Fruit fly (Drosophila melanogaster) whole organism, embryonic: ENCODE measurements around the gene Shawn.

Source experiments
- Atf6 ChIP-seq: fragments of 200-800 bp; sonication (Bioruptor generic); IDR thresholded peaks from 2 replicates; pipeline ENCODE4 v1.3.6; 2022; ENCODE audit warnings: missing biosample characterization, missing genetic modification characterization
- CG10274 ChIP-seq: fragments of 200-800 bp; sonication (Bioruptor generic); optimal IDR thresholded peaks from 3 replicates; lab custom pipeline; 2017; ENCODE audit warnings: missing biosample characterization, mild to moderate bottlenecking, missing genetic modification characterization
- CG10565 ChIP-seq: fragments of 200-800 bp; sonication (Bioruptor generic); optimal IDR thresholded peaks from 3 replicates; lab custom pipeline; 2016; ENCODE audit warnings: missing biosample characterization, mild to moderate bottlenecking, missing genetic modification characterization
- CG10979 ChIP-seq: fragments of 200-800 bp; sonication (Bioruptor generic); optimal IDR thresholded peaks from 2 replicates; lab custom pipeline; 2018; ENCODE audit warnings: missing biosample characterization, mild to moderate bottlenecking, missing genetic modification characterization, moderate library complexity
- CG11085 ChIP-seq: fragments of 200-800 bp; sonication (Bioruptor generic); IDR thresholded peaks from 2 replicates; pipeline ENCODE4 v1.3.6; 2022; ENCODE audit warnings: missing biosample characterization, missing genetic modification characterization
- CG11093 ChIP-seq: fragments of 200-800 bp; sonication (Bioruptor generic); IDR thresholded peaks from 3 replicates; pipeline ENCODE4 v1.3.6; 2022; ENCODE audit warnings: missing biosample characterization, missing genetic modification characterization
- CG11398 ChIP-seq: fragments of 200-800 bp; sonication (Bioruptor generic); optimal IDR thresholded peaks from 2 replicates; lab custom pipeline; 2016; ENCODE audit warnings: missing biosample characterization, missing genetic modification characterization
- CG11695 ChIP-seq: fragments of 200-800 bp; sonication (Bioruptor generic); IDR thresholded peaks from 3 replicates; pipeline ENCODE4 v1.3.6; 2022; ENCODE audit warnings: missing biosample characterization, missing genetic modification characterization
- CG12659 ChIP-seq: fragments of 200-800 bp; sonication (Bioruptor generic); optimal IDR thresholded peaks from 3 replicates; lab custom pipeline; 2017; ENCODE audit warnings: mild to moderate bottlenecking, missing biosample characterization, missing genetic modification reagents, missing genetic modification characterization
- CG13123 ChIP-seq: fragments of 200-800 bp; sonication (Bioruptor generic); optimal IDR thresholded peaks from 2 replicates; lab custom pipeline; 2016; ENCODE audit warnings: missing biosample characterization, missing genetic modification characterization
- CG14667 ChIP-seq: fragments of 200-800 bp; sonication (Bioruptor generic); IDR thresholded peaks from 2 replicates; pipeline ENCODE4 v1.3.6; 2022; ENCODE audit warnings: missing biosample characterization, missing genetic modification characterization
- CG14965 ChIP-seq: fragments of 200-800 bp; sonication (Bioruptor generic); optimal IDR thresholded peaks from 2 replicates; lab custom pipeline; 2016; ENCODE audit warnings: missing biosample characterization, missing genetic modification characterization, borderline replicate concordance
- CG1602 ChIP-seq: fragments of 200-800 bp; sonication (Bioruptor generic); optimal IDR thresholded peaks from 3 replicates; lab custom pipeline; 2016; ENCODE audit warnings: missing biosample characterization, missing genetic modification characterization
- CG17359 ChIP-seq: fragments of 200-800 bp; sonication (Bioruptor generic); optimal IDR thresholded peaks from 3 replicates; lab custom pipeline; 2018; ENCODE audit warnings: missing biosample characterization, mild to moderate bottlenecking, missing genetic modification characterization, moderate library complexity
- CG17361 ChIP-seq: fragments of 200-800 bp; sonication (Bioruptor generic); IDR thresholded peaks from 3 replicates; pipeline ENCODE4 v1.3.6; 2022; ENCODE audit warnings: missing biosample characterization, missing genetic modification characterization
- CG18764 ChIP-seq: fragments of 200-800 bp; sonication (Bioruptor generic); optimal IDR thresholded peaks from 3 replicates; lab custom pipeline; 2016; ENCODE audit warnings: missing biosample characterization, missing genetic modification characterization
- CG4617 ChIP-seq: fragments of 200-800 bp; sonication (Bioruptor generic); optimal IDR thresholded peaks from 3 replicates; lab custom pipeline; 2016; ENCODE audit warnings: missing biosample characterization, missing genetic modification characterization, borderline replicate concordance
- CG7271 ChIP-seq: fragments of 200-800 bp; sonication (Bioruptor generic); optimal IDR thresholded peaks from 2 replicates; lab custom pipeline; 2018; ENCODE audit warnings: missing biosample characterization, mild to moderate bottlenecking, missing genetic modification characterization, moderate library complexity
- CG7372 ChIP-seq: fragments of 200-800 bp; sonication (Bioruptor generic); IDR thresholded peaks from 2 replicates; pipeline ENCODE4 v1.3.6; 2022; ENCODE audit warnings: missing biosample characterization, missing genetic modification characterization
- CG8924 ChIP-seq: fragments of 200-800 bp; optimal IDR thresholded peaks from 3 replicates; lab custom pipeline; 2019; ENCODE audit warnings: missing biosample characterization, mild to moderate bottlenecking, missing genetic modification characterization, moderate library complexity
- Dip3 ChIP-seq: fragments of 200-800 bp; sonication (Bioruptor generic); optimal IDR thresholded peaks from 3 replicates; lab custom pipeline; 2016; ENCODE audit warnings: missing biosample characterization, missing genetic modification characterization
- E2f2 ChIP-seq: fragments of 200-800 bp; sonication (Bioruptor generic); IDR thresholded peaks from 2 replicates; pipeline ENCODE4 v1.3.6; 2022; ENCODE audit warnings: missing biosample characterization, missing genetic modification characterization
- Ets65A ChIP-seq: fragments of 200-800 bp; sonication (Bioruptor generic); peaks from one replicate; lab custom pipeline; 2016; ENCODE audit warnings: missing biosample characterization, missing genetic modification characterization
- Hr39 ChIP-seq: fragments of >200 bp; optimal IDR thresholded peaks from 2 replicates; lab custom pipeline; 2017
- Hr78 ChIP-seq, 2 experiments: fragments of 200-800 bp in 1 of 2; fragments of >200 bp in 1 of 2; sonication (Bioruptor generic) in 1 of 2; optimal IDR thresholded peaks; 2 replicates each; lab custom pipeline; 2017 to 2019; ENCODE audit warnings: missing biosample characterization in 2 of 2, missing genetic modification characterization in 2 of 2, mild to moderate bottlenecking in 1 of 2, moderate library complexity in 1 of 2
- Med ChIP-seq: fragments of 200-800 bp; sonication (Bioruptor generic); peaks from one replicate; lab custom pipeline; 2016; ENCODE audit warnings: missing biosample characterization, missing genetic modification characterization, mild to moderate bottlenecking, inconsistent platforms, moderate library complexity
- Myb ChIP-seq: fragments of 200-800 bp; sonication (Bioruptor generic); optimal IDR thresholded peaks from 2 replicates; lab custom pipeline; 2016; ENCODE audit warnings: missing biosample characterization, missing genetic modification characterization
- NK7.1 ChIP-seq: fragments of 200-800 bp; sonication (Bioruptor generic); optimal IDR thresholded peaks from 3 replicates; lab custom pipeline; 2016; ENCODE audit warnings: missing biosample characterization, missing genetic modification characterization
- Taf1 ChIP-seq: fragments of 200-800 bp; sonication (Bioruptor generic); IDR thresholded peaks from 2 replicates; pipeline ENCODE4 v1.3.6; 2022; ENCODE audit warnings: missing biosample characterization, missing genetic modification characterization
- YL-1 ChIP-seq: fragments of 200-800 bp; sonication (Bioruptor generic); optimal IDR thresholded peaks from 3 replicates; lab custom pipeline; 2017; ENCODE audit warnings: missing biosample characterization, mild to moderate bottlenecking, missing genetic modification characterization
- ac ChIP-seq: fragments of 200-800 bp; sonication (Bioruptor generic); optimal IDR thresholded peaks from 3 replicates; lab custom pipeline; 2017; ENCODE audit warnings: missing biosample characterization, mild to moderate bottlenecking, missing genetic modification characterization
- ase ChIP-seq: fragments of 200-800 bp; sonication (Bioruptor generic); IDR thresholded peaks from 3 replicates; pipeline ENCODE4 v1.3.6; 2022; ENCODE audit warnings: missing biosample characterization, missing genetic modification characterization
- bigmax ChIP-seq: fragments of 200-800 bp; sonication (Bioruptor generic); optimal IDR thresholded peaks from 2 replicates; lab custom pipeline; 2018; ENCODE audit warnings: missing biosample characterization, mild to moderate bottlenecking, missing genetic modification characterization
- bsh ChIP-seq, 2 experiments: fragments of 200-800 bp; sonication (Bioruptor generic); optimal IDR thresholded peaks; 2 replicates each; lab custom pipeline; 2017 to 2018; ENCODE audit warnings: mild to moderate bottlenecking in 2 of 2, missing biosample characterization in 2 of 2, missing genetic modification characterization in 2 of 2, moderate library complexity in 1 of 2
- crc ChIP-seq: fragments of 200-800 bp; sonication (Bioruptor generic); optimal IDR thresholded peaks from 2 replicates; lab custom pipeline; 2016; ENCODE audit warnings: missing biosample characterization, missing genetic modification characterization
- da ChIP-seq: fragments of 200-800 bp; sonication (Bioruptor generic); optimal IDR thresholded peaks from 2 replicates; lab custom pipeline; 2016; ENCODE audit warnings: missing biosample characterization, missing genetic modification characterization
- fd96Cb ChIP-seq: fragments of 200-800 bp; sonication (Bioruptor generic); optimal IDR thresholded peaks from 2 replicates; lab custom pipeline; 2018; ENCODE audit warnings: missing biosample characterization, mild to moderate bottlenecking, missing genetic modification characterization, moderate library complexity
- gcm ChIP-seq: fragments of 200-800 bp; sonication (Bioruptor generic); optimal IDR thresholded peaks from 2 replicates; lab custom pipeline; 2019; ENCODE audit warnings: missing biosample characterization, mild to moderate bottlenecking, missing genetic modification characterization, moderate library complexity
- grn ChIP-seq: fragments of 200-800 bp; sonication (Bioruptor generic); optimal IDR thresholded peaks from 3 replicates; lab custom pipeline; 2017; ENCODE audit warnings: missing biosample characterization, missing genetic modification characterization
- ham ChIP-seq: fragments of 200-800 bp; sonication (Bioruptor generic); IDR thresholded peaks from 2 replicates; pipeline ENCODE4 v1.3.6; 2022; ENCODE audit warnings: missing biosample characterization, missing genetic modification characterization
- hbn ChIP-seq: fragments of 200-800 bp; sonication (Bioruptor generic); IDR thresholded peaks from 2 replicates; pipeline ENCODE4 v1.3.6; 2022; ENCODE audit warnings: missing biosample characterization, missing genetic modification characterization; ENCODE audit not compliant: partially characterized antibody
- ind ChIP-seq: fragments of 200-800 bp; sonication (Bioruptor generic); optimal IDR thresholded peaks from 3 replicates; lab custom pipeline; 2016; ENCODE audit warnings: missing biosample characterization, missing genetic modification characterization
- kah ChIP-seq: fragments of 200-800 bp; sonication (Bioruptor generic); optimal IDR thresholded peaks from 2 replicates; lab custom pipeline; 2018; ENCODE audit warnings: missing biosample characterization, mild to moderate bottlenecking, missing genetic modification characterization
- nom ChIP-seq: fragments of 200-800 bp; sonication (Bioruptor generic); optimal IDR thresholded peaks from 2 replicates; lab custom pipeline; 2017; ENCODE audit warnings: missing biosample characterization, missing genetic modification characterization, mild to moderate bottlenecking, moderate library complexity, missing genetic modification reagents
- onecut ChIP-seq: fragments of 200-800 bp; sonication (Bioruptor generic); IDR thresholded peaks from 2 replicates; pipeline ENCODE4 v1.3.6; 2022; ENCODE audit warnings: missing biosample characterization, missing genetic modification characterization
- org-1 ChIP-seq: fragments of 200-800 bp; sonication (Bioruptor generic); optimal IDR thresholded peaks from 2 replicates; lab custom pipeline; 2017; ENCODE audit warnings: missing biosample characterization, missing genetic modification characterization
- sc ChIP-seq, 3 experiments: fragments of >200 bp in 2 of 3; fragments of 200-800 bp in 1 of 3; sonication (Bioruptor generic) in 1 of 3; optimal IDR thresholded peaks; 2 replicates in 2 of 3; 3 replicates in 1 of 3; lab custom pipeline; 2017; ENCODE audit warnings: mild to moderate bottlenecking in 1 of 3, missing biosample characterization in 1 of 3, missing genetic modification characterization in 1 of 3, missing genetic modification reagents in 1 of 3
- sens ChIP-seq: fragments of 200-800 bp; sonication (Bioruptor generic); peaks from one replicate; lab custom pipeline; 2016; ENCODE audit warnings: missing biosample characterization, missing genetic modification characterization
- stwl ChIP-seq: fragments of 200-800 bp; sonication (Bioruptor generic); optimal IDR thresholded peaks from 3 replicates; lab custom pipeline; 2018; ENCODE audit warnings: missing biosample characterization, mild to moderate bottlenecking, missing genetic modification characterization, moderate library complexity
- trh ChIP-seq: fragments of 200-800 bp; sonication (Bioruptor generic); optimal IDR thresholded peaks from 2 replicates; lab custom pipeline; 2016; ENCODE audit warnings: missing biosample characterization, missing genetic modification characterization
- zen ChIP-seq: fragments of 200-800 bp; sonication (Bioruptor generic); optimal IDR thresholded peaks from 3 replicates; lab custom pipeline; 2018; ENCODE audit warnings: missing biosample characterization, mild to moderate bottlenecking, missing genetic modification characterization, moderate library complexity

The Shawn gene

DNA sequence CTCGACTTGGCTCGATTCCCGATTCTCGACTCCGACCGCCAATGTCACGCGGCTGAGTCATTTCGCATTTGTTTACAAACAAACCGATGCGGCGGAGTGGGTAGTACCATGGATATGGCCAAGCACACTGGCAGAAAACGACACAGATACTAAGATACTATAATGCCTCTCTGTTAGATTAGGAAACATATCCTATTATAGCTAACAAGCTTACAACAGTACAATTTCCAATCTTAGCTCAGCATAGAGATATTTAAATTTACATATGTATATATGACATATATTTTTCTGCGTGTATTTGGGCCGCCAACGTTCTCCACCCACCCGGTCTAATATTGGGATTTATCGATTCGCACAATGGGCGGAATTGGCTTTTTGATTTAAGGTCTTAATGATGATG, 7.4 kb upstream of the Shawn start (continued):
- TF ChIP-seq nom (GFP tag; lab: Kevin White, UChicago) (peak; percentile 21), CG14667 (GFP tag; lab: Robert Waterston, UW) (peak; percentile 60), E2f2 (peak; percentile 63), ham (0 out of 2 replicates have a peak, but pooled peaks have one; percentile 14), NK7.1 (GFP tag; lab: Kevin White, UChicago) (no peak), CG11695 (peak; percentile 65; the same call in 2 of the 3 replicates), fd96Cb (tag; lab: Kevin White, UChicago) (peak; percentile 60), stwl (tag; lab: Kevin White, UChicago) (no peak), kah (GFP tag; lab: Kevin White, UChicago) (peak; percentile 14), Taf1 (GFP tag; lab: Robert Waterston, UW) (peak; percentile 82), zen (tag; lab: Kevin White, UChicago) (peak; percentile 77), CG10979 (tag; lab: Kevin White, UChicago) (peak; percentile 65), ase (GFP tag; lab: Robert Waterston, UW) (peak; percentile 74), CG14965 (no peak), Hr39 (no peak), CG10274 (GFP tag; lab: Kevin White, UChicago) (peak; percentile 43), Myb (GFP tag; lab: Kevin White, UChicago) (peak; percentile 19), Med (GFP tag; lab: Kevin White, UChicago) (peak; percentile 91), ind (GFP tag; lab: Kevin White, UChicago) (peak; percentile 76), sc (optimal IDR thresholded peaks at IDR 0.05; lab: Kevin White, UChicago) (no peak), sc (GFP tag; optimal IDR thresholded peaks at IDR 0.05; lab: Kevin White, UChicago) (peak; percentile 27), CG11398 (GFP tag; lab: Kevin White, UChicago) (no peak), CG13123 (GFP tag; lab: Kevin White, UChicago) (peak; percentile 35), CG7372 (GFP tag; lab: Robert Waterston, UW) (peak; percentile 59), bigmax (GFP tag; lab: Kevin White, UChicago) (no peak), crc (GFP tag; lab: Kevin White, UChicago) (peak; percentile 36), ac (no peak), Atf6 (GFP tag; lab: Robert Waterston, UW) (peak; percentile 89), bsh (GFP tag; optimal IDR thresholded peaks at IDR 0.05; lab: Kevin White, UChicago) (peak; percentile 56 to 70), CG10565 (GFP tag; lab: Kevin White, UChicago) (no peak), onecut (GFP tag; lab: Robert Waterston, UW) (peak; percentile 54), YL-1 (GFP tag; lab: Kevin White, UChicago) (no peak), CG11085 (GFP tag; lab: Robert Waterston, UW) (peak; percentile 78), org-1 (GFP tag; lab: Kevin White, UChicago) (peak; percentile 66), CG18764 (GFP tag; lab: Kevin White, UChicago) (peak; percentile 35), da (GFP tag; lab: Kevin White, UChicago) (no peak), hbn (GFP tag; lab: Robert Waterston, UW) (no peak), CG7271 (peak; percentile 7), CG4617 (peak; percentile 14), trh (no peak), CG1602 (GFP tag; lab: Kevin White, UChicago) (peak; percentile 39), CG11093 (GFP tag; lab: Robert Waterston, UW) (0 out of 3 replicates have a peak, but pooled peaks have one; percentile 43), CG17361 (GFP tag; lab: Robert Waterston, UW) (peak; percentile 68; the same call in 2 of the 3 replicates), Dip3 (GFP tag; lab: Kevin White, UChicago) (peak; percentile 51), grn (no peak), Hr78 (GFP tag; optimal IDR thresholded peaks at IDR 0.05; lab: Kevin White, UChicago) (no peak), CG8924 (tag; lab: Kevin White, UChicago) (peak; percentile 72), sens (peak; percentile 92), CG17359 (peak; percentile 81), CG12659 (GFP tag; lab: Kevin White, UChicago) (peak; percentile 78), Ets65A (GFP tag; lab: Kevin White, UChicago) (peak; percentile 94), gcm (GFP tag; lab: Kevin White, UChicago) (peak; percentile 43)
